Fruit fly (Drosophila melanogaster): ENCODE results near the gene emei.

Gene emei

dm6 chr3L:11074043-11074853, 35.2 kb upstream of the emei start, which contains the start of the genes Pfdn2 and Noc1 (continued):
- TF ChIP-seq CG3838 (GFP tag; optimal IDR thresholded peaks at IDR 0.05) (no peak), fru (optimal IDR thresholded peaks at IDR 0.05) (no peak), CG6813 (GFP tag; optimal IDR thresholded peaks at IDR 0.05) (no peak)

- TF ChIP-seq Usf (GFP tag; optimal IDR thresholded peaks at IDR 0.05) (no peak), ash1 (GFP tag; optimal IDR thresholded peaks at IDR 0.05) (no peak), CG18599 (GFP tag; optimal IDR thresholded peaks at IDR 0.05) (no peak), nom (GFP tag; optimal IDR thresholded peaks at IDR 0.05) (peak; percentile 10), Bgb (GFP tag; IDR thresholded peaks at IDR 0.05; ENCODE audit: partially characterized antibody) (no peak), CG9609 (GFP tag; optimal IDR thresholded peaks at IDR 0.05) (no peak), CG17912 (GFP tag; optimal IDR thresholded peaks at IDR 0.05) (no peak), CG2129 (GFP tag; IDR thresholded peaks at IDR 0.05; ENCODE audit: partially characterized antibody) (no peak), fru (optimal IDR thresholded peaks at IDR 0.05) (no peak), tio (GFP tag; optimal IDR thresholded peaks at IDR 0.05) (no peak), grn (GFP tag; optimal IDR thresholded peaks at IDR 0.05) (peak; percentile 73), Hr3 (GFP tag; optimal IDR thresholded peaks at IDR 0.05) (no peak), CG5245 (GFP tag; optimal IDR thresholded peaks at IDR 0.05) (no peak), CG3163 (GFP tag; optimal IDR thresholded peaks at IDR 0.05) (no peak), lilli (GFP tag; optimal IDR thresholded peaks at IDR 0.05) (no peak), CG10366 (GFP tag; IDR thresholded peaks at IDR 0.05) (no peak), D (optimal IDR thresholded peaks at IDR 0.05) (no peak), D (GFP tag; optimal IDR thresholded peaks at IDR 0.05) (no peak), CG9876 (GFP tag; optimal IDR thresholded peaks at IDR 0.05) (no peak), Fer1 (GFP tag; optimal IDR thresholded peaks at IDR 0.05) (no peak), Deaf1 (tag; optimal IDR thresholded peaks at IDR 0.05) (no peak), CG17385 (GFP tag; optimal IDR thresholded peaks at IDR 0.05) (no peak), her (GFP tag; optimal IDR thresholded peaks at IDR 0.05) (no peak), pnt (GFP tag; optimal IDR thresholded peaks at IDR 0.05) (no peak), Elba2 (GFP tag; optimal IDR thresholded peaks at IDR 0.05) (no peak), jing (GFP tag; optimal IDR thresholded peaks at IDR 0.05) (no peak), gt (GFP tag; IDR thresholded peaks at IDR 0.05) (no peak), Dip2 (GFP tag; IDR thresholded peaks at IDR 0.05) (no peak), CG9437 (GFP tag; optimal IDR thresholded peaks at IDR 0.05) (no peak), Kr (GFP tag; optimal IDR thresholded peaks at IDR 0.05) (no peak), croc (GFP tag; conservative IDR thresholded peaks at IDR 0.05) (no peak), Blimp-1 (GFP tag; optimal IDR thresholded peaks at IDR 0.05) (peak; percentile 83), zfh2 (GFP tag; optimal IDR thresholded peaks at IDR 0.05) (no peak), dysf (GFP tag; IDR thresholded peaks at IDR 0.05) (no peak), cg (GFP tag; optimal IDR thresholded peaks at IDR 0.05) (peak; percentile 25), CG17802 (tag; optimal IDR thresholded peaks at IDR 0.05) (no peak)
Measured at dm6 chr3L:11083605-11084004, 25.9 kb upstream of the emei start.
